Worm (Caenorhabditis elegans): ENCODE data around the gene pho-4.

Gene pho-4

DNA sequence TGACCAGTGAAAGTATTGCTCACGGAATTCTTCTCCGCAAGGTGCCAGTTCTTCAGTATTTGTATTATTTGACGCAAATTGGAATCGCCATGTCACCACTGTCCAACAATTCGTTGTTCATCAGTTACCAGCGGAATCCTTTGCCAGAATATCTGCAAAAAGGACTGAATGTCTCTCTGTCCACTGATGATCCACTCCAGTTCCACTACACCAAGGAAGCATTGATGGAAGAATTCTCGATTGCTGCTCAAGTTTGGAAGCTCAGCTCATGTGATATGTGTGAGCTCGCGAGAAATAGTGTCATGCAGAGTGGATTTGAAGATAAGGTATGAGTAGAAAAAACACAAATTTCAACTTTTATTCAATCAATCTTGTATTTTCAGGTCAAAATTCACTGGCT, 29.1 kb downstream of the pho-4 start:
- TF ChIP-seq efl-1 (optimal IDR thresholded peaks at IDR 0.05) (no peak), efl-1 (GFP tag; optimal IDR thresholded peaks at IDR 0.05 in 1 of 2) (peak in 1 of 2 experiments; percentile 61), ama-1 (optimal IDR thresholded peaks at IDR 0.05) (no peak), hpl-2 (GFP tag; optimal IDR thresholded peaks at IDR 0.05) (no peak), ces-1 (GFP tag; optimal IDR thresholded peaks at IDR 0.05) (no peak), nhr-237 (tag; optimal IDR thresholded peaks at IDR 0.05) (no peak), ceh-88 (GFP tag; IDR thresholded peaks at IDR 0.05) (no peak)

DNA sequence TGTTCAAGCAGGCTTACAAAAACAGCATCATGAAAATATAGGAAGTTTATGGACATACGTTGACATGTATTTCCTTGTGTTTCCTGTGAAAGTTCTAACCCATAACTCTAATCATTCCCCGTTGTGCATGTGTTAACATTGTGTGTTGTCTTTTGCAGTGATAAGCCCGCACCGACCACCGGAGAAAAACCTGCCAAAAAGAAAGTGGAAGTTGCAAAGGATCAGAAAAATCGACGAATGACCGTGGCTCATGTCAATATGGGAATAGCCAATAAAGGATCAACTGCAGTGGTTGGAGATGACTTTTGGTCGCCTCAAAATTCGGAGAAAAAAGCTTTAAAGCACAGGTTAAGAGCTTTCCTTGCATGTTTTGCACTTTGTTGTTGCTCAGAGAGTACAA, 33.0 kb downstream of the pho-4 start:
- TF ChIP-seq elt-2 (tag; optimal IDR thresholded peaks at IDR 0.05) (peak; percentile 36), nhr-11 (tag; optimal IDR thresholded peaks at IDR 0.05) (no peak), nhr-237 (tag; optimal IDR thresholded peaks at IDR 0.05) (no peak), efl-1 (optimal IDR thresholded peaks at IDR 0.05) (no peak), efl-1 (GFP tag; optimal IDR thresholded peaks at IDR 0.05 in 1 of 2) (peak in 1 of 2 experiments; percentile 86), nhr-47 (tag; optimal IDR thresholded peaks at IDR 0.05) (no peak), elt-3 (tag; optimal IDR thresholded peaks at IDR 0.05) (no peak), ztf-4 (tag; optimal IDR thresholded peaks at IDR 0.05) (no peak), fkh-8 (tag; optimal IDR thresholded peaks at IDR 0.05) (no peak), nhr-71 (tag; optimal IDR thresholded peaks at IDR 0.05) (no peak), fos-1 (tag; optimal IDR thresholded peaks at IDR 0.05) (no peak), nhr-28 (tag; optimal IDR thresholded peaks at IDR 0.05) (no peak), isw-1 (GFP tag; IDR thresholded peaks at IDR 0.05) (no peak), jun-1 (tag; optimal IDR thresholded peaks at IDR 0.05) (no peak), unc-86 (tag; optimal IDR thresholded peaks at IDR 0.05) (no peak), C34B4.2 (tag; optimal IDR thresholded peaks at IDR 0.05) (no peak), nhr-20 (tag; optimal IDR thresholded peaks at IDR 0.05) (no peak)

DNA sequence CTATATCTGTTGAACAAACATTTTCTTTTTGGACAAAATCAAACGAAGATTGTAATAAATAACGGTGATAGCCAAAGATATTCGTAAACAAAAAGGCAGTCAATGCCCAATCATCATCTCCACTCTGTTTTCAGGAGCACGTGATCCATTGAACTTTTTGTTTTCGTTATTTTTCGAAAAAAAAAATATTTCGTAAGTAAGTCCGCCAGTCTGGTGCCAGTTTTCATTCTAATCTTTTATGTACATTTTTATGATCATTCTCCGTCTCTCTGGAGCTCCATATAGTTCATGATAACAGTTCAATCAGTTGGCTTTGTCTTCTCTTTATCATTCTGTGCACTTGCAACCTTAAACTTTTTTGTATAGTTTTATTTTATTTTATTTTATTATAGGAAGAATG, 35.3 kb downstream of the pho-4 start, which contains the start of gene ampd-1:
TSS of gene ampd-1 (plus strand) at position 393 of the 400 bp plus-strand sequence.
- TF ChIP-seq Y116A8C.19 (tag; optimal IDR thresholded peaks at IDR 0.05; ENCODE audit: borderline replicate concordance) (no peak), lin-14 (GFP tag; optimal IDR thresholded peaks at IDR 0.05) (peak; percentile 15), jun-1 (tag; optimal IDR thresholded peaks at IDR 0.05) (no peak), efl-1 (optimal IDR thresholded peaks at IDR 0.05) (no peak), efl-1 (GFP tag; optimal IDR thresholded peaks at IDR 0.05 in 1 of 2) (peak in 1 of 2 experiments; percentile 85), tbx-2 (tag; optimal IDR thresholded peaks at IDR 0.05) (no peak), elt-2 (tag; optimal IDR thresholded peaks at IDR 0.05) (peak; percentile 89), nhr-19 (GFP tag; conservative IDR thresholded peaks at IDR 0.05) (no peak), snu-23 (GFP tag; optimal IDR thresholded peaks at IDR 0.05) (peak; percentile 27), nhr-71 (tag; optimal IDR thresholded peaks at IDR 0.05) (peak; percentile 45), ceh-8 (GFP tag; optimal IDR thresholded peaks at IDR 0.05) (no peak), dpl-1 (GFP tag; optimal IDR thresholded peaks at IDR 0.05) (no peak), nhr-90 (tag; optimal IDR thresholded peaks at IDR 0.05; ENCODE audit: poor library complexity) (peak; percentile 1), nhr-237 (tag; optimal IDR thresholded peaks at IDR 0.05) (no peak), lin-35 (GFP tag; optimal IDR thresholded peaks at IDR 0.05) (peak in 1 of 2 experiments; percentile 37)

DNA sequence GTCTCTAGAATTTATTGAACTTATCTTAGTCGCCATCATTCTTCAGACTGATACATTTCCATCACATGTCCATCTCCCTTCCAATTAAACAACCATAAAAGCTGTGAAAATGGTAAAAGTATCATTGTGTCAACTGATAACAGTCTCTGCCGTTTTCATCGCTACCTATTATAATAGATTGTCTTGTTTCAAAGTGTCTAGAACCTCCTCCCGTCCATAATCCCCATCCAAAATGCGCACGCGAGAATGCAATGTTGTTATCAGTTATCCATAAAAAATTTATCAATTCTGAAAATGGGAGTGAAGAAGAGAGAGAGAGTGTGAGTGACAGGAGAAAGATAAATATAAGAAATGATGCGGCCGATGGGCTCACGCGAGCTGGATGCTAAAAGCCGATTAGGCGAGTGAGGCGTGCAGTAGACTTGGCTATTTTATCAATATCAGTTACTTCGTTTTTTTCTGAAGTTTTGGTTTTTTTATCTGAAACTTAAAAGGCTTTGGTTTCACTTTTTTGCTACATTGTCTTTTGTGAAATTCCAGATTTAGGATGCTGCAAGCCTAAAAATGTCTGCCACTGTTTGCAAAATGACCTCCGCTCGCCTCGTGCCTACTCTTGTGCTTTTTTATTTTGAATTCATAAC, 36.2 kb downstream of the pho-4 start:
- TF ChIP-seq ceh-90 (tag; optimal IDR thresholded peaks at IDR 0.05) = no peak
- TF ChIP-seq tlp-1 (tag; optimal IDR thresholded peaks at IDR 0.05) = peak; percentile 69
- TF ChIP-seq mep-1 (tag; optimal IDR thresholded peaks at IDR 0.05) = peak; percentile 22
- TF ChIP-seq pqm-1 (tag; optimal IDR thresholded peaks at IDR 0.05) = peak; percentile 82
- peak; percentile 99 for TF ChIP-seq elt-2 (tag; optimal IDR thresholded peaks at IDR 0.05)
- peak; percentile 32 for TF ChIP-seq lin-14 (GFP tag; optimal IDR thresholded peaks at IDR 0.05)
- no peak for TF ChIP-seq rnt-1 (tag; optimal IDR thresholded peaks at IDR 0.05)
- TF ChIP-seq lsy-2 (tag; optimal IDR thresholded peaks at IDR 0.05) = peak in 1 of 2 experiments; percentile 10
- TF ChIP-seq nhr-90 (tag; optimal IDR thresholded peaks at IDR 0.05; ENCODE audit: poor library complexity) = peak; percentile 42
- TF ChIP-seq dsc-1 (tag; optimal IDR thresholded peaks at IDR 0.05) = peak; percentile 50
- TF ChIP-seq swsn-7 (tag; optimal IDR thresholded peaks at IDR 0.05) = no peak
- TF ChIP-seq elt-3 (tag; optimal IDR thresholded peaks at IDR 0.05) = peak in 4 of 6 experiments; percentile 22 to 77 (median 43)
- peak; percentile 16 for TF ChIP-seq nhr-20 (tag; optimal IDR thresholded peaks at IDR 0.05)
- peak; percentile 61 for TF ChIP-seq jun-1 (tag; optimal IDR thresholded peaks at IDR 0.05)
- no peak for TF ChIP-seq lin-13 (GFP tag; optimal IDR thresholded peaks at IDR 0.05)
- TF ChIP-seq nhr-71 (tag; optimal IDR thresholded peaks at IDR 0.05) = peak; percentile 44
- no peak for TF ChIP-seq pax-3 (tag; optimal IDR thresholded peaks at IDR 0.05)
- TF ChIP-seq blmp-1 (tag; optimal IDR thresholded peaks at IDR 0.05) = peak; percentile 46
- TF ChIP-seq nhr-85 (tag) = peak; percentile 67
- peak; percentile 16 for TF ChIP-seq nhr-47 (tag; optimal IDR thresholded peaks at IDR 0.05)
- peak in 1 of 2 experiments; percentile 55 for TF ChIP-seq lin-35 (GFP tag; optimal IDR thresholded peaks at IDR 0.05)
- TF ChIP-seq tbx-2 (tag; optimal IDR thresholded peaks at IDR 0.05) = no peak
